Worm (Caenorhabditis elegans) whole organism, late embryonic: ENCODE measurements around the gene F35F10.1.

Experiments
- K02D7.2 ChIP-seq: sonication (generic microtip); optimal IDR thresholded peaks from 2 replicates; lab custom pipeline; 2017; ENCODE audit warnings: mild to moderate bottlenecking, missing genetic modification characterization, missing compliant biosample characterization
- T23F11.4 ChIP-seq: fragments of 200-800 bp; sonication (Bioruptor generic); optimal IDR thresholded peaks from 2 replicates; lab custom pipeline; 2018; ENCODE audit warnings: mild to moderate bottlenecking, missing genetic modification characterization, missing compliant biosample characterization
- ama-1 ChIP-seq: fragments of 150-350 bp; optimal IDR thresholded peaks from 2 replicates; lab custom pipeline; 2014
- ceh-31 ChIP-seq: sonication (generic microtip); optimal IDR thresholded peaks from 2 replicates; lab custom pipeline; 2016; ENCODE audit warnings: missing genetic modification characterization, missing compliant biosample characterization
- elt-4 ChIP-seq: sonication (generic microtip); optimal IDR thresholded peaks from 2 replicates; lab custom pipeline; 2016; ENCODE audit warnings: missing genetic modification characterization, missing compliant biosample characterization
- eyg-1 ChIP-seq: sonication (generic microtip); optimal IDR thresholded peaks from 2 replicates; lab custom pipeline; 2016; ENCODE audit warnings: missing genotype, missing genetic modification characterization, missing compliant biosample characterization
- lim-6 ChIP-seq: sonication (generic microtip); optimal IDR thresholded peaks from 2 replicates; lab custom pipeline; 2016; ENCODE audit warnings: missing genetic modification characterization, missing compliant biosample characterization
- nhr-232 ChIP-seq: sonication (generic microtip); optimal IDR thresholded peaks from 2 replicates; lab custom pipeline; 2016; ENCODE audit warnings: missing genetic modification characterization, missing compliant biosample characterization
- rnt-1 ChIP-seq: sonication (generic microtip); optimal IDR thresholded peaks from 2 replicates; lab custom pipeline; 2016; ENCODE audit warnings: missing genetic modification characterization, missing compliant biosample characterization
- unc-42 ChIP-seq: sonication (generic microtip); optimal IDR thresholded peaks from 2 replicates; lab custom pipeline; 2016; ENCODE audit warnings: missing genotype, missing genetic modification characterization, missing compliant biosample characterization

DNA sequence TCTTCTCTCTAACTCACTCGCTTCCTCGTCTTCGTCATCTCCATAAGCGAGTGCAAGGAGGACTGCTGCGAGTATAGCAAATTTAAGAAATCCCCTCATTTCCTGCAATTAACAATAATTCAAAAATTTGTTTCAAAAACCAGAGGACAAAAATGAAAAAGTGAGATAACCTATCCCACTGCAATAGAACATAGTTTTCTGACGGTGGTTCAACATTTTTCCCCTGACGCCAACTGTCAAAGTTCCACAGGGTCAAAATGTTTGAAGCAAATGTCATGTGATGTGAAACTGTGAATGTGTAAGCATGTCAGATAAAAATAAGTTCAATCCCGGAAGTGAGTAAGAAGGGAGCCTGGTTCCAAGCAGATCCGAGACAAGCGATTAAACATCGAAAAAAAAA, 46.7 kb upstream of the F35F10.1 start, which contains the start of gene T28A11.19:
- TF ChIP-seq K02D7.2 (no peak), ceh-31 (no peak), T23F11.4 (GFP tag; lab: Kevin White, UChicago) (no peak), eyg-1 (tag; lab: Kevin White, UChicago) (no peak), ama-1 (lab: Kevin White, UChicago) (no peak), elt-4 (no peak), nhr-232 (no peak), lim-6 (no peak), unc-42 (tag; lab: Kevin White, UChicago) (no peak), rnt-1 (no peak)
